Worm (Caenorhabditis elegans) whole organism, L3 larva: ENCODE data around the gene Y57G11C.8.

Experiments
- R02D3.7 ChIP-seq: fragments of 150-350 bp; optimal IDR thresholded peaks from 2 replicates; lab custom pipeline; 2014; ENCODE audit warnings: missing biosample characterization, missing genetic modification characterization
- ZK546.5 ChIP-seq: sonication (generic microtip); optimal IDR thresholded peaks from 2 replicates; lab custom pipeline; 2017; ENCODE audit warnings: missing biosample characterization, missing genetic modification characterization
- aly-2 ChIP-seq: fragments of 150-350 bp; optimal IDR thresholded peaks from 2 replicates; lab custom pipeline; 2014; ENCODE audit warnings: missing biosample characterization, missing genetic modification characterization
- ama-1 ChIP-seq: fragments of 150-350 bp; optimal IDR thresholded peaks from 2 replicates; lab custom pipeline; 2018
- ceh-16 ChIP-seq: sonication (generic microtip); optimal IDR thresholded peaks from 2 replicates; lab custom pipeline; 2017; ENCODE audit warnings: missing biosample characterization, missing genetic modification characterization
- ceh-28 ChIP-seq: fragments of 150-350 bp; optimal IDR thresholded peaks from 2 replicates; lab custom pipeline; 2014; ENCODE audit warnings: missing biosample characterization, missing genetic modification reagents, missing genetic modification characterization
- ceh-82 ChIP-seq: fragments of 150-350 bp; optimal IDR thresholded peaks from 2 replicates; lab custom pipeline; 2014; ENCODE audit warnings: missing biosample characterization, missing genetic modification characterization
- ceh-9 ChIP-seq: sonication (generic microtip); optimal IDR thresholded peaks from 2 replicates; lab custom pipeline; 2018; ENCODE audit warnings: missing biosample characterization, missing genetic modification characterization
- daf-12 ChIP-seq: fragments of 150-350 bp; optimal IDR thresholded peaks from 2 replicates; lab custom pipeline; 2014; ENCODE audit warnings: missing biosample characterization, missing genetic modification reagents, missing genetic modification characterization
- egl-27 ChIP-seq: sonication (generic microtip); optimal IDR thresholded peaks from 4 replicates; lab custom pipeline; 2017; ENCODE audit warnings: missing biosample characterization, missing genetic modification reagents, missing genetic modification characterization
- egl-5 ChIP-seq: fragments of 150-350 bp; optimal IDR thresholded peaks from 2 replicates; lab custom pipeline; 2017; ENCODE audit warnings: missing biosample characterization, missing genetic modification reagents, missing genetic modification characterization, inconsistent platforms
- elt-1 ChIP-seq: fragments of 150-350 bp; optimal IDR thresholded peaks from 2 replicates; lab custom pipeline; 2014; ENCODE audit warnings: missing biosample characterization, missing genetic modification characterization
- elt-2 ChIP-seq: sonication (generic microtip); optimal IDR thresholded peaks from 2 replicates; lab custom pipeline; 2016; ENCODE audit warnings: missing genetic modification reagents, mild to moderate bottlenecking, missing genetic modification characterization, missing compliant biosample characterization
- elt-3 ChIP-seq, 3 experiments: fragments of 150-350 bp in 1 of 3; sonication (generic microtip) in 2 of 3; optimal IDR thresholded peaks; 2 replicates in 2 of 3; 4 replicates in 1 of 3; lab custom pipeline; 2014 to 2017; ENCODE audit warnings: missing biosample characterization in 3 of 3, missing genetic modification characterization in 3 of 3
- eor-1 ChIP-seq, 2 experiments: fragments of 150-350 bp; optimal IDR thresholded peaks; 2 replicates each; lab custom pipeline; 2014 to 2018; ENCODE audit warnings: missing biosample characterization in 2 of 2, missing genetic modification characterization in 2 of 2
- fkh-10 ChIP-seq: sonication (generic microtip); optimal IDR thresholded peaks from 2 replicates; lab custom pipeline; 2017; ENCODE audit warnings: missing biosample characterization, missing genetic modification reagents, missing genetic modification characterization
- fkh-2 ChIP-seq: fragments of 150-350 bp; optimal IDR thresholded peaks from 2 replicates; lab custom pipeline; 2014; ENCODE audit warnings: missing biosample characterization, missing genetic modification reagents, missing genetic modification characterization
- fos-1 ChIP-seq: fragments of 150-350 bp; optimal IDR thresholded peaks from 2 replicates; lab custom pipeline; 2014; ENCODE audit warnings: missing biosample characterization, missing genetic modification characterization
- hmg-11 ChIP-seq: sonication (generic microtip); optimal IDR thresholded peaks from 2 replicates; lab custom pipeline; 2016; ENCODE audit warnings: missing genetic modification characterization, missing compliant biosample characterization
- jun-1 ChIP-seq: fragments of 150-350 bp; optimal IDR thresholded peaks from 2 replicates; lab custom pipeline; 2014; ENCODE audit warnings: missing biosample characterization, missing genetic modification reagents, missing genetic modification characterization
- lin-15B ChIP-seq: fragments of 150-350 bp; optimal IDR thresholded peaks from 2 replicates; lab custom pipeline; 2014; ENCODE audit warnings: missing biosample characterization, missing genetic modification characterization
- lin-39 ChIP-seq: fragments of 150-350 bp; optimal IDR thresholded peaks from 2 replicates; lab custom pipeline; 2018; ENCODE audit warnings: missing biosample characterization, missing genetic modification reagents, missing genetic modification characterization
- lsy-12 ChIP-seq: sonication (generic microtip); optimal IDR thresholded peaks from 2 replicates; lab custom pipeline; 2016; ENCODE audit warnings: mild to moderate bottlenecking, missing genetic modification characterization, missing compliant biosample characterization
- mdl-1 ChIP-seq: fragments of 150-350 bp; optimal IDR thresholded peaks from 2 replicates; lab custom pipeline; 2014; ENCODE audit warnings: missing biosample characterization, missing genetic modification characterization
- mml-1 ChIP-seq: fragments of 150-350 bp; sonication (generic microtip); optimal IDR thresholded peaks from 3 replicates; lab custom pipeline; 2014; ENCODE audit warnings: missing biosample characterization, missing genetic modification characterization
- nfya-1 ChIP-seq: sonication (generic microtip); optimal IDR thresholded peaks from 2 replicates; lab custom pipeline; 2017; ENCODE audit warnings: missing genetic modification characterization, mild to moderate bottlenecking, missing compliant biosample characterization, antibody characterized with exemption, moderate library complexity; ENCODE audit not compliant: insufficient read depth
- nhr-11 ChIP-seq: fragments of 150-350 bp; optimal IDR thresholded peaks from 2 replicates; lab custom pipeline; 2014; ENCODE audit warnings: missing biosample characterization, missing genetic modification characterization
- nhr-12 ChIP-seq: fragments of 150-350 bp; optimal IDR thresholded peaks from 2 replicates; lab custom pipeline; 2014; ENCODE audit warnings: missing biosample characterization, missing genetic modification characterization
- nhr-23 ChIP-seq: fragments of 150-350 bp; optimal IDR thresholded peaks from 2 replicates; lab custom pipeline; 2014; ENCODE audit warnings: missing biosample characterization, missing genetic modification reagents, missing genetic modification characterization
- nhr-237 ChIP-seq: fragments of 150-350 bp; optimal IDR thresholded peaks from 2 replicates; lab custom pipeline; 2014; ENCODE audit warnings: missing biosample characterization, missing genetic modification characterization
- nhr-25 ChIP-seq: sonication (generic microtip); optimal IDR thresholded peaks from 2 replicates; lab custom pipeline; 2017; ENCODE audit warnings: missing biosample characterization, missing genetic modification characterization
- nhr-28 ChIP-seq: fragments of 150-350 bp; optimal IDR thresholded peaks from 2 replicates; lab custom pipeline; 2014; ENCODE audit warnings: missing biosample characterization, missing genetic modification characterization
- nhr-43 ChIP-seq: sonication (generic microtip); optimal IDR thresholded peaks from 2 replicates; lab custom pipeline; 2016; ENCODE audit warnings: mild to moderate bottlenecking, missing genetic modification characterization, missing compliant biosample characterization; ENCODE audit not compliant: poor library complexity, severe bottlenecking
- nhr-67 ChIP-seq: fragments of 150-350 bp; optimal IDR thresholded peaks from 2 replicates; lab custom pipeline; 2014; ENCODE audit warnings: missing biosample characterization, missing genetic modification characterization
- nhr-76 ChIP-seq: fragments of 150-350 bp; sonication (generic microtip); optimal IDR thresholded peaks from 5 replicates; lab custom pipeline; 2014; ENCODE audit warnings: missing biosample characterization, missing genetic modification characterization
- nhr-77 ChIP-seq: fragments of 150-350 bp; optimal IDR thresholded peaks from 2 replicates; lab custom pipeline; 2014; ENCODE audit warnings: missing biosample characterization, missing genetic modification characterization
- pha-4 ChIP-seq: fragments of 150-350 bp; optimal IDR thresholded peaks from 2 replicates; lab custom pipeline; 2014; ENCODE audit warnings: missing biosample characterization, missing genetic modification reagents, missing genetic modification characterization
- pqm-1 ChIP-seq: fragments of 150-350 bp; optimal IDR thresholded peaks from 2 replicates; lab custom pipeline; 2017; ENCODE audit warnings: missing biosample characterization, missing genetic modification characterization, inconsistent platforms
- sea-2 ChIP-seq: fragments of 150-350 bp; sonication (generic microtip); optimal IDR thresholded peaks from 4 replicates; lab custom pipeline; 2014; ENCODE audit warnings: missing biosample characterization, missing genetic modification reagents, missing genetic modification characterization
- skn-1 ChIP-seq: fragments of 150-350 bp; optimal IDR thresholded peaks from 2 replicates; lab custom pipeline; 2014; ENCODE audit warnings: missing biosample characterization, missing genetic modification characterization
- snpc-4 ChIP-seq: fragments of 150-350 bp; optimal IDR thresholded peaks from 2 replicates; lab custom pipeline; 2014; ENCODE audit warnings: missing biosample characterization, missing genetic modification characterization
- tbx-2 ChIP-seq: sonication (generic microtip); optimal IDR thresholded peaks from 2 replicates; lab custom pipeline; 2016; ENCODE audit warnings: mild to moderate bottlenecking, missing genetic modification characterization, missing compliant biosample characterization
- unc-39 ChIP-seq: sonication (generic microtip); optimal IDR thresholded peaks from 4 replicates; lab custom pipeline; 2017; ENCODE audit warnings: missing biosample characterization, missing genetic modification characterization
- unc-62 ChIP-seq: fragments of 150-350 bp; sonication (generic microtip); optimal IDR thresholded peaks from 4 replicates; lab custom pipeline; 2014; ENCODE audit warnings: missing biosample characterization, missing genetic modification reagents, missing genetic modification characterization
- zag-1 ChIP-seq: fragments of 150-350 bp; optimal IDR thresholded peaks from 2 replicates; lab custom pipeline; 2014; ENCODE audit warnings: missing biosample characterization, missing genetic modification characterization
- ztf-11 ChIP-seq: fragments of 150-350 bp; optimal IDR thresholded peaks from 2 replicates; lab custom pipeline; 2014; ENCODE audit warnings: missing biosample characterization, missing genetic modification characterization
- ztf-4 ChIP-seq: fragments of 150-350 bp; optimal IDR thresholded peaks from 2 replicates; lab custom pipeline; 2014; ENCODE audit warnings: missing biosample characterization, missing genetic modification characterization

The Y57G11C.8 gene

ce11 chrIV:14790579-14790978, 8.9 kb downstream of the Y57G11C.8 start:
- no peak for TF ChIP-seq daf-12 (tag; lab: Kevin White, UChicago)
- TF ChIP-seq unc-39 (tag; lab: Kevin White, UChicago) = no peak
- no peak for TF ChIP-seq mml-1 (tag; lab: Kevin White, UChicago)
- TF ChIP-seq aly-2 = no peak
- peak; percentile 8 for TF ChIP-seq nhr-25 (tag; lab: Kevin White, UChicago)
- TF ChIP-seq nhr-23 (tag; lab: Kevin White, UChicago) = no peak
- peak; percentile 23 for TF ChIP-seq elt-2 (tag; lab: Kevin White, UChicago)
- TF ChIP-seq fos-1 (tag; lab: Kevin White, UChicago) = no peak
- no peak for TF ChIP-seq egl-5 (tag; lab: Kevin White, UChicago)
- TF ChIP-seq skn-1 (tag; lab: Kevin White, UChicago) = no peak
- TF ChIP-seq lin-15B (tag; lab: Kevin White, UChicago) = no peak
- TF ChIP-seq nhr-28 (tag; lab: Kevin White, UChicago) = no peak
- TF ChIP-seq nhr-12 = no peak
- TF ChIP-seq eor-1 (tag; optimal IDR thresholded peaks at IDR 0.05; lab: Kevin White, UChicago) = no peak
- no peak for TF ChIP-seq nhr-237 (tag; lab: Kevin White, UChicago)
- TF ChIP-seq pha-4 (tag; lab: Kevin White, UChicago) = peak; percentile 16
- TF ChIP-seq unc-62 (GFP tag; lab: Kevin White, UChicago) = no peak
- no peak for TF ChIP-seq elt-1
- TF ChIP-seq nhr-11 (tag; lab: Kevin White, UChicago) = no peak
- TF ChIP-seq ztf-4 (tag; lab: Kevin White, UChicago) = peak; percentile 6
- no peak for TF ChIP-seq R02D3.7 (tag; lab: Kevin White, UChicago)
- peak; percentile 10 for TF ChIP-seq lsy-12 (tag; lab: Kevin White, UChicago)
- TF ChIP-seq ZK546.5 (tag; lab: Kevin White, UChicago) = no peak
- TF ChIP-seq nhr-77 (tag; lab: Kevin White, UChicago) = no peak
- no peak for TF ChIP-seq fkh-10
- no peak for TF ChIP-seq fkh-2
- TF ChIP-seq jun-1 = no peak
- no peak for TF ChIP-seq zag-1 (tag; lab: Kevin White, UChicago)
- TF ChIP-seq hmg-11 (tag; lab: Kevin White, UChicago) = no peak
- TF ChIP-seq ceh-9 (tag; lab: Kevin White, UChicago) = no peak
- no peak for TF ChIP-seq nfya-1 (tag; lab: Kevin White, UChicago)
- TF ChIP-seq pqm-1 (tag; lab: Kevin White, UChicago) = no peak
- no peak for TF ChIP-seq lin-39
- no peak for TF ChIP-seq nhr-67 (tag; lab: Kevin White, UChicago)
- no peak for TF ChIP-seq ztf-11 (tag; lab: Kevin White, UChicago)
- TF ChIP-seq mdl-1 (tag; lab: Kevin White, UChicago) = no peak
- TF ChIP-seq nhr-76 (tag; lab: Kevin White, UChicago) = no peak
- no peak for TF ChIP-seq ceh-16 (tag; lab: Kevin White, UChicago)
- TF ChIP-seq ama-1 = peak; percentile 61
- no peak for TF ChIP-seq egl-27 (tag; lab: Kevin White, UChicago)
- TF ChIP-seq elt-3 (tag; optimal IDR thresholded peaks at IDR 0.05; lab: Kevin White, UChicago) = no peak
- TF ChIP-seq nhr-43 (tag; lab: Kevin White, UChicago) = peak; percentile 19
- TF ChIP-seq ceh-28 (tag; lab: Kevin White, UChicago) = peak; percentile 28
- TF ChIP-seq sea-2 = no peak
- TF ChIP-seq tbx-2 (tag; lab: Kevin White, UChicago) = no peak
- no peak for TF ChIP-seq ceh-82 (tag; lab: Kevin White, UChicago)
- no peak for TF ChIP-seq snpc-4
- TF ChIP-seq, all 47 proteins: peak for 8
